Worm (Caenorhabditis elegans) whole organism, young adult: ENCODE data around the gene lsy-12.

Experiments used
- ama-1 ChIP-seq, 3 experiments: fragments of 150-350 bp in 1 of 3; sonication (generic microtip) in 2 of 3; optimal IDR thresholded peaks; 2 replicates each; lab custom pipeline; 2014 to 2018; ENCODE audit warnings: missing biosample characterization in 2 of 3, missing genetic modification characterization in 2 of 3, missing genetic modification reagents in 2 of 3
- ceh-79 ChIP-seq: sonication (generic microtip); optimal IDR thresholded peaks from 2 replicates; lab custom pipeline; 2017; ENCODE audit warnings: mild to moderate bottlenecking, missing genetic modification characterization, missing compliant biosample characterization
- madf-10 ChIP-seq: sonication (generic microtip); optimal IDR thresholded peaks from 2 replicates; lab custom pipeline; 2016; ENCODE audit warnings: mild to moderate bottlenecking, missing genetic modification characterization, missing compliant biosample characterization
- madf-8 ChIP-seq: fragments of 200-800 bp; sonication (Bioruptor generic); conservative IDR thresholded peaks from 2 replicates; pipeline ENCODE4 v1.3.6; 2022; ENCODE audit warnings: missing genetic modification reagents, missing genetic modification characterization, missing compliant biosample characterization
- nhr-27 ChIP-seq: fragments of 200-800 bp; sonication (Bioruptor generic); optimal IDR thresholded peaks from 2 replicates; lab custom pipeline; 2018; ENCODE audit warnings: mild to moderate bottlenecking, missing genetic modification characterization, moderate library complexity, missing compliant biosample characterization

ce11 chrV:9824149-9824548 is 35.6 kb downstream of the lsy-12 start, which contains the start of gene str-2:
- no peak for TF ChIP-seq madf-10 (tag; lab: Kevin White, UChicago)
- no peak for TF ChIP-seq ama-1 (optimal IDR thresholded peaks at IDR 0.05; lab: Kevin White, UChicago)
- no peak for TF ChIP-seq ama-1 (GFP tag; optimal IDR thresholded peaks at IDR 0.05; lab: Kevin White, UChicago)
- TF ChIP-seq ceh-79: no peak
- no peak for TF ChIP-seq madf-8 (GFP tag; lab: Robert Waterston, UW)
- no peak for TF ChIP-seq nhr-27
